Worm (Caenorhabditis elegans) whole organism, L4/young adult: ENCODE results near the gene E02C12.19.
A peak's percentile ranks its signal among the peaks of the same experiment; 100 is the strongest.

Experiments used
- dao-5 ChIP-seq: sonication (generic microtip); optimal IDR thresholded peaks from 2 replicates; lab custom pipeline; 2016; ENCODE audit warnings: missing genotype, missing genetic modification characterization, moderate library complexity, missing compliant biosample characterization
- him-1 ChIP-seq: sonication (generic microtip); optimal IDR thresholded peaks from 2 replicates; lab custom pipeline; 2016; ENCODE audit warnings: missing genotype, missing genetic modification reagents, missing genetic modification characterization, missing compliant biosample characterization

ce11 chrV:9326903-9327302 lies 49.4 kb downstream of the E02C12.19 start:
- no peak for TF ChIP-seq him-1 (tag; lab: Kevin White, UChicago)
- TF ChIP-seq dao-5 (tag; lab: Kevin White, UChicago): peak; percentile 20
